Worm (Caenorhabditis elegans) whole organism, L1 larva: ENCODE results near the gene ctps-1.

Source experiments
- lin-15B ChIP-seq: fragments of 150-350 bp; sonication (generic microtip); optimal IDR thresholded peaks from 3 replicates; lab custom pipeline; 2014; ENCODE audit warnings: missing biosample characterization, missing genetic modification characterization
- nhr-12 ChIP-seq: sonication (generic microtip); optimal IDR thresholded peaks from 2 replicates; lab custom pipeline; 2017; ENCODE audit warnings: missing biosample characterization, missing genetic modification characterization

DNA sequence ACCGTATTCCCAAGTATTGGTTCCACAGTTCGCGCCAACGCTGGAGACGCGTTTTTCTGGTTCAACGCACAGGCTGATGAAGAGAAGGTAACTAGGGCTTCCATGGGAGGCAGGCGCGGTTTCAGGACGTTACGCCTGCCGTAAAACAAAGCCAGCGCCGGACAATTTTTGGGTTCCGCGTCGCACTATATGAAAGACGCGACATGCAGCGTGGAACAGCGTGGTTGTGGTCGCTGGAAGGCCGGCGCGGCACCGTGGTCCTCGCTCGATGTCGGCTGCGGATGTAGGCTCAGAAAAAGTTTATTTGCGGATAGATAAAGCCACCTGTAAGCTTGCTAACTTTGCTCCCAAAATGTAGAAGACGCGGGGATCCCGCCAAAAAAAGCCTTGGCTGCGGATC lies 43.8 kb downstream of the ctps-1 start:
- TF ChIP-seq nhr-12 (tag; lab: Kevin White, UChicago) = no peak
- no peak for TF ChIP-seq lin-15B (tag; lab: Kevin White, UChicago)
